Fruit fly (Drosophila melanogaster) whole organism, prepupa: ENCODE results near the gene CG6287.
A peak's percentile ranks its signal among the peaks of the same experiment; 100 is the strongest.

ENCODE experiments used
- Blimp-1 ChIP-seq: fragments of 200-800 bp; sonication (Bioruptor generic); optimal IDR thresholded peaks from 3 replicates; lab custom pipeline; 2017; ENCODE audit warnings: missing biosample characterization, missing genetic modification characterization, mild to moderate bottlenecking, moderate library complexity, missing genetic modification reagents
- CG10631 ChIP-seq: fragments of 200-800 bp; sonication (Bioruptor generic); optimal IDR thresholded peaks from 2 replicates; lab custom pipeline; 2016; ENCODE audit warnings: missing biosample characterization, missing genetic modification characterization
- CG10669 ChIP-seq: fragments of 200-800 bp; sonication (Bioruptor generic); optimal IDR thresholded peaks from 3 replicates; lab custom pipeline; 2018; ENCODE audit warnings: missing biosample characterization, mild to moderate bottlenecking, missing genetic modification characterization, moderate library complexity
- CG11294 ChIP-seq: fragments of 200-800 bp; sonication (Bioruptor generic); IDR thresholded peaks from 2 replicates; pipeline ENCODE4 v1.3.6; 2022; ENCODE audit warnings: missing biosample characterization, missing genetic modification characterization
- CG11902 ChIP-seq: fragments of 200-800 bp; sonication (Bioruptor generic); optimal IDR thresholded peaks from 3 replicates; lab custom pipeline; 2016; ENCODE audit warnings: missing biosample characterization, missing genetic modification characterization
- CG1621 ChIP-seq: fragments of 200-800 bp; sonication (Bioruptor generic); optimal IDR thresholded peaks from 3 replicates; lab custom pipeline; 2018; ENCODE audit warnings: missing biosample characterization, mild to moderate bottlenecking, missing genetic modification characterization
- CG16779 ChIP-seq: fragments of 200-800 bp; sonication (Bioruptor generic); optimal IDR thresholded peaks from 3 replicates; lab custom pipeline; 2017; ENCODE audit warnings: missing biosample characterization, mild to moderate bottlenecking, missing genetic modification characterization
- CG31627 ChIP-seq: fragments of 200-800 bp; sonication (Bioruptor generic); optimal IDR thresholded peaks from 3 replicates; lab custom pipeline; 2016; ENCODE audit warnings: missing biosample characterization, missing genetic modification characterization
- CG32006 ChIP-seq: fragments of 200-800 bp; sonication (Bioruptor generic); optimal IDR thresholded peaks from 3 replicates; lab custom pipeline; 2017; ENCODE audit warnings: missing biosample characterization, mild to moderate bottlenecking, missing genetic modification characterization
- CG3919 ChIP-seq: fragments of 200-800 bp; sonication (Bioruptor generic); optimal IDR thresholded peaks from 3 replicates; lab custom pipeline; 2016; ENCODE audit warnings: missing biosample characterization, missing genetic modification characterization
- CG4318 ChIP-seq: fragments of 200-800 bp; sonication (Bioruptor generic); optimal IDR thresholded peaks from 3 replicates; lab custom pipeline; 2017; ENCODE audit warnings: missing biosample characterization, mild to moderate bottlenecking, missing genetic modification characterization
- CG6276 ChIP-seq: fragments of 200-800 bp; sonication (Bioruptor generic); optimal IDR thresholded peaks from 2 replicates; lab custom pipeline; 2017; ENCODE audit warnings: missing biosample characterization, mild to moderate bottlenecking, missing genetic modification characterization
- CG6792 ChIP-seq: fragments of 200-800 bp; sonication (Bioruptor generic); optimal IDR thresholded peaks from 3 replicates; lab custom pipeline; 2016; ENCODE audit warnings: missing biosample characterization, missing genetic modification characterization
- CG6808 ChIP-seq: fragments of 200-800 bp; sonication (Bioruptor generic); optimal IDR thresholded peaks from 3 replicates; lab custom pipeline; 2017; ENCODE audit warnings: missing biosample characterization, missing genetic modification characterization, mild to moderate bottlenecking, moderate library complexity, missing genetic modification reagents
- CG6854 ChIP-seq: fragments of 200-800 bp; sonication (Bioruptor generic); optimal IDR thresholded peaks from 2 replicates; lab custom pipeline; 2017; ENCODE audit warnings: missing biosample characterization, mild to moderate bottlenecking, missing genetic modification characterization
- CG7368 ChIP-seq: fragments of 200-800 bp; sonication (Bioruptor generic); optimal IDR thresholded peaks from 3 replicates; lab custom pipeline; 2016; ENCODE audit warnings: missing biosample characterization, missing genetic modification characterization
- CG8119 ChIP-seq: fragments of 200-800 bp; sonication (Bioruptor generic); IDR thresholded peaks from 3 replicates; pipeline ENCODE4 v1.3.6; 2022; ENCODE audit warnings: missing biosample characterization, missing genetic modification characterization
- CG9139 ChIP-seq: fragments of 200-800 bp; sonication (Bioruptor generic); optimal IDR thresholded peaks from 3 replicates; lab custom pipeline; 2017; ENCODE audit warnings: missing biosample characterization, mild to moderate bottlenecking, missing genetic modification characterization
- Eip93F ChIP-seq: fragments of 200-800 bp; sonication (Bioruptor generic); optimal IDR thresholded peaks from 2 replicates; lab custom pipeline; 2016; ENCODE audit warnings: missing biosample characterization, mild to moderate bottlenecking, missing genetic modification characterization
- Gug ChIP-seq: fragments of 200-800 bp; sonication (Bioruptor generic); IDR thresholded peaks from 2 replicates; pipeline ENCODE4 v1.3.6; 2022; ENCODE audit warnings: missing biosample characterization, missing genetic modification characterization
- Hr38 ChIP-seq: sonication (Bioruptor generic); optimal IDR thresholded peaks from 2 replicates; lab custom pipeline; 2016; ENCODE audit warnings: missing biosample characterization, missing genetic modification characterization
- Hr39 ChIP-seq: fragments of 200-800 bp; sonication (Bioruptor generic); optimal IDR thresholded peaks from 2 replicates; lab custom pipeline; 2016; ENCODE audit warnings: missing biosample characterization, missing genetic modification characterization
- Lpt ChIP-seq: fragments of 200-800 bp; sonication (Bioruptor generic); optimal IDR thresholded peaks from 3 replicates; lab custom pipeline; 2016; ENCODE audit warnings: missing biosample characterization, missing genetic modification characterization
- Met ChIP-seq: fragments of 200-800 bp; sonication (Bioruptor generic); optimal IDR thresholded peaks from 3 replicates; lab custom pipeline; 2016; ENCODE audit warnings: missing biosample characterization, missing genetic modification characterization
- OdsH ChIP-seq: fragments of 200-800 bp; sonication (Bioruptor generic); optimal IDR thresholded peaks from 3 replicates; lab custom pipeline; 2016; ENCODE audit warnings: missing biosample characterization, missing genetic modification characterization
- Smox ChIP-seq: fragments of 200-800 bp; sonication (Bioruptor generic); optimal IDR thresholded peaks from 3 replicates; lab custom pipeline; 2016; ENCODE audit warnings: missing biosample characterization, missing genetic modification characterization
- Sox102F ChIP-seq: fragments of 200-800 bp; sonication (Bioruptor generic); optimal IDR thresholded peaks from 2 replicates; lab custom pipeline; 2016; ENCODE audit warnings: missing biosample characterization, mild to moderate bottlenecking, missing genetic modification characterization
- Sox14 ChIP-seq: fragments of 200-800 bp; sonication (Bioruptor generic); optimal IDR thresholded peaks from 3 replicates; lab custom pipeline; 2016; ENCODE audit warnings: missing biosample characterization, missing genetic modification characterization
- Sox15 ChIP-seq: fragments of 200-800 bp; sonication (Bioruptor generic); optimal IDR thresholded peaks from 3 replicates; lab custom pipeline; 2016; ENCODE audit warnings: missing biosample characterization, missing genetic modification characterization
- achi ChIP-seq: fragments of 200-800 bp; sonication (Bioruptor generic); optimal IDR thresholded peaks from 3 replicates; lab custom pipeline; 2016; ENCODE audit warnings: missing biosample characterization, missing genetic modification characterization
- acj6 ChIP-seq: fragments of 200-800 bp; sonication (Bioruptor generic); optimal IDR thresholded peaks from 3 replicates; lab custom pipeline; 2016; ENCODE audit warnings: missing biosample characterization, missing genetic modification characterization
- dac ChIP-seq: fragments of 200-800 bp; sonication (Bioruptor generic); optimal IDR thresholded peaks from 2 replicates; lab custom pipeline; 2017; ENCODE audit warnings: missing biosample characterization, mild to moderate bottlenecking, missing genetic modification characterization
- dsx ChIP-seq: fragments of 200-800 bp; optimal IDR thresholded peaks from 3 replicates; lab custom pipeline; 2019; ENCODE audit warnings: missing biosample characterization, mild to moderate bottlenecking, missing genetic modification characterization, moderate library complexity; ENCODE audit not compliant: poor library complexity, severe bottlenecking
- eg ChIP-seq: fragments of 200-800 bp; sonication (Bioruptor generic); IDR thresholded peaks from 3 replicates; pipeline ENCODE4 v1.3.6; 2022; ENCODE audit warnings: missing biosample characterization, missing genetic modification characterization
- esn ChIP-seq: fragments of 200-800 bp; sonication (Bioruptor generic); optimal IDR thresholded peaks from 2 replicates; lab custom pipeline; 2016; ENCODE audit warnings: missing biosample characterization, mild to moderate bottlenecking, missing genetic modification characterization, moderate library complexity
- fd59A ChIP-seq: fragments of 200-800 bp; sonication (Bioruptor generic); optimal IDR thresholded peaks from 2 replicates; lab custom pipeline; 2017; ENCODE audit warnings: missing biosample characterization, mild to moderate bottlenecking, missing genetic modification characterization, missing genetic modification reagents
- fd85E ChIP-seq: fragments of 200-800 bp; sonication (Bioruptor generic); optimal IDR thresholded peaks from 3 replicates; lab custom pipeline; 2016; ENCODE audit warnings: missing biosample characterization, missing genetic modification characterization
- fkh ChIP-seq: fragments of 200-800 bp; sonication (Bioruptor generic); optimal IDR thresholded peaks from 3 replicates; lab custom pipeline; 2017; ENCODE audit warnings: missing biosample characterization, mild to moderate bottlenecking, missing genetic modification characterization, moderate library complexity
- lz ChIP-seq: fragments of 200-800 bp; sonication (Bioruptor generic); optimal IDR thresholded peaks from 3 replicates; lab custom pipeline; 2016; ENCODE audit warnings: missing biosample characterization, missing genetic modification characterization
- net ChIP-seq: fragments of 200-800 bp; sonication (Bioruptor generic); optimal IDR thresholded peaks from 3 replicates; lab custom pipeline; 2016; ENCODE audit warnings: missing biosample characterization, missing genetic modification characterization
- pdm3 ChIP-seq: fragments of 200-800 bp; sonication (Bioruptor generic); optimal IDR thresholded peaks from 3 replicates; lab custom pipeline; 2016; ENCODE audit warnings: missing biosample characterization, missing genetic modification characterization
- salr ChIP-seq, 2 experiments: fragments of 200-800 bp; sonication (Bioruptor generic); optimal IDR thresholded peaks; 3 replicates each; lab custom pipeline; 2016 to 2018; ENCODE audit warnings: missing biosample characterization in 2 of 2, missing genetic modification characterization in 2 of 2, mild to moderate bottlenecking in 1 of 2
- spab ChIP-seq: fragments of 200-800 bp; sonication (Bioruptor generic); optimal IDR thresholded peaks from 2 replicates; lab custom pipeline; 2017; ENCODE audit warnings: missing biosample characterization, mild to moderate bottlenecking, missing genetic modification characterization, missing genetic modification reagents
- ss ChIP-seq, 2 experiments: fragments of 200-800 bp; sonication (Bioruptor generic); optimal IDR thresholded peaks; 2 replicates in 1 of 2; 3 replicates in 1 of 2; lab custom pipeline; 2017 to 2018; ENCODE audit warnings: mild to moderate bottlenecking in 2 of 2, missing biosample characterization in 2 of 2, missing genetic modification characterization in 2 of 2, moderate library complexity in 1 of 2
- svp ChIP-seq: fragments of 200-800 bp; sonication (Bioruptor generic); peaks from one replicate; lab custom pipeline; 2016; ENCODE audit warnings: missing biosample characterization, missing genetic modification characterization
- topi ChIP-seq: fragments of 200-800 bp; sonication (Bioruptor generic); optimal IDR thresholded peaks from 3 replicates; lab custom pipeline; 2016; ENCODE audit warnings: missing biosample characterization, missing genetic modification characterization
- vri ChIP-seq: fragments of 200-800 bp; sonication (Bioruptor generic); optimal IDR thresholded peaks from 3 replicates; lab custom pipeline; 2016; ENCODE audit warnings: missing biosample characterization, mild to moderate bottlenecking, missing genetic modification characterization

CG6287 gene

DNA sequence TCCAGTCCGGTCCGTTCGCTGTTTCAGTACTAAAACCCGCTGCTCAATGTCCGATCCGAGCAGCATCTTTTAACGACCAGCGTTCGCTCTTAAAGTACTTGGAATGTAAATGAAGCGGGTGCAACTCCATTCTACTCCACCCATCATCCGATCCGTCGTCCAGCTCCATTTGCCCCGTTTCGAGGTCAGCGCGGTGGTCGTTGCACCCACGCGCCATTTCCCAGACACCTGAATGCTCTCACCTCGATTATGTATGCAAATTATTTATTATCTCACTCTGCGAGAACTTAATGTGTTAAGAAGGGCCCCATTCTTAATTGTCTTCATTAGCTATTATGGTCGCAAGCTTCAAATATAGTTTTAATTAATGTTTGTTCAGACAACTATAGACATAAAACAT is 22.8 kb upstream of the CG6287 start:
- TF ChIP-seq OdsH (GFP tag; lab: Kevin White, UChicago): no peak
- no peak for TF ChIP-seq esn
- no peak for TF ChIP-seq Hr39 (GFP tag; lab: Kevin White, UChicago)
- no peak for TF ChIP-seq svp (GFP tag; lab: Kevin White, UChicago)
- TF ChIP-seq CG10631 (GFP tag; lab: Kevin White, UChicago): no peak
- no peak for TF ChIP-seq Sox14 (GFP tag; lab: Kevin White, UChicago)
- no peak for TF ChIP-seq CG11902 (GFP tag; lab: Kevin White, UChicago)
- TF ChIP-seq CG10669 (GFP tag; lab: Kevin White, UChicago): no peak
- TF ChIP-seq CG9139 (GFP tag; lab: Kevin White, UChicago): no peak
- no peak for TF ChIP-seq Hr38
- no peak for TF ChIP-seq pdm3 (GFP tag; lab: Kevin White, UChicago)
- no peak for TF ChIP-seq CG6854
- no peak for TF ChIP-seq fd85E (GFP tag; lab: Kevin White, UChicago)
- TF ChIP-seq acj6 (GFP tag; lab: Kevin White, UChicago): no peak
- no peak for TF ChIP-seq CG16779 (tag; lab: Kevin White, UChicago)

dm6 chr2L:11175393-11176258 is 20.1 kb upstream of the CG6287 start:
- TF ChIP-seq eg (GFP tag; lab: Robert Waterston, UW) (peak; percentile 53; the same call in 1 of the 3 replicates), fkh (GFP tag; lab: Kevin White, UChicago) (no peak), CG6276 (GFP tag; lab: Kevin White, UChicago) (no peak), CG4318 (GFP tag; lab: Kevin White, UChicago) (no peak), Sox14 (GFP tag; lab: Kevin White, UChicago) (peak; percentile 11), CG7368 (GFP tag; lab: Kevin White, UChicago) (no peak), vri (GFP tag; lab: Kevin White, UChicago) (no peak), esn (peak; percentile 51), CG6792 (GFP tag; lab: Kevin White, UChicago) (no peak), OdsH (GFP tag; lab: Kevin White, UChicago) (peak; percentile 15), Hr38 (no peak), Gug (peak; percentile 27; the same call in 1 of the 2 replicates), Smox (GFP tag; lab: Kevin White, UChicago) (peak; percentile 4), acj6 (GFP tag; lab: Kevin White, UChicago) (no peak), pdm3 (GFP tag; lab: Kevin White, UChicago) (peak; percentile 15), fd59A (GFP tag; lab: Kevin White, UChicago) (no peak), Lpt (GFP tag; lab: Kevin White, UChicago) (no peak), dsx (GFP tag; lab: Kevin White, UChicago) (peak; percentile 33), Sox15 (GFP tag; lab: Kevin White, UChicago) (no peak), CG11902 (GFP tag; lab: Kevin White, UChicago) (no peak), CG6808 (no peak), lz (GFP tag; lab: Kevin White, UChicago) (no peak), Eip93F (no peak), ss (GFP tag; optimal IDR thresholded peaks at IDR 0.05; lab: Kevin White, UChicago) (peak; percentile 30 to 45), CG31627 (GFP tag; lab: Kevin White, UChicago) (no peak), CG11294 (GFP tag; lab: Robert Waterston, UW) (no peak), Sox102F (GFP tag; lab: Kevin White, UChicago) (peak; percentile 28), achi (peak; percentile 13), CG6854 (no peak), CG32006 (GFP tag; lab: Kevin White, UChicago) (no peak), Blimp-1 (GFP tag; lab: Kevin White, UChicago) (no peak), Met (GFP tag; lab: Kevin White, UChicago) (peak; percentile 24), CG1621 (tag; lab: Kevin White, UChicago) (no peak), dac (GFP tag; lab: Kevin White, UChicago) (no peak), net (peak; percentile 2), spab (peak; percentile 14), CG8119 (no peak), svp (GFP tag; lab: Kevin White, UChicago) (peak; percentile 58), topi (GFP tag; lab: Kevin White, UChicago) (no peak), salr (GFP tag; optimal IDR thresholded peaks at IDR 0.05; lab: Kevin White, UChicago) (no peak), CG3919 (GFP tag; lab: Kevin White, UChicago) (no peak)
